Fruit fly (Drosophila melanogaster) S2 (cell line): ENCODE data around the gene p38c.

Experiments used
- CG8478 ChIP-seq: fragments of >200 bp; optimal IDR thresholded peaks from 2 replicates; lab custom pipeline; 2018
- CTCF ChIP-seq, 2 experiments: fragments of >200 bp; optimal IDR thresholded peaks; 2 replicates each; lab custom pipeline; 2018

dm6 chr3R:24106059-24106631, 43.9 kb downstream of the p38c start:
- no peak for TF ChIP-seq CG8478 (lab: Kevin White, UChicago)
- TF ChIP-seq CTCF (optimal IDR thresholded peaks at IDR 0.05; lab: Kevin White, UChicago), result no peak
